1 fruit fly cellular context compared by ENCODE assay signal in genomic region chr3R:19064037-19064664, dm6.
TF ChIP-seq lines count a peak whose summit lies in the region.

No protein-coding gene starts in this region.

TF ChIP-seq in whole organism, prepupa, 60 proteins besides CTCF, POLR2A, EP300 and RAD21 (continued from another document):
- peak; percentile 42 for TF ChIP-seq CG6276 (GFP tag; optimal IDR thresholded peaks at IDR 0.05; lab: Kevin White, UChicago)
- TF ChIP-seq CG6854 (GFP tag; optimal IDR thresholded peaks at IDR 0.05; lab: Kevin White, UChicago), result peak; percentile 88
- TF ChIP-seq CG16779 (tag; optimal IDR thresholded peaks at IDR 0.05; lab: Kevin White, UChicago), result peak; percentile 5
- TF ChIP-seq eg (GFP tag; IDR thresholded peaks at IDR 0.05; lab: Robert Waterston, UW), result no peak
- TF ChIP-seq fd59A (GFP tag; optimal IDR thresholded peaks at IDR 0.05; lab: Kevin White, UChicago), result no peak
